Worm (Caenorhabditis elegans) whole organism, L4/young adult: ENCODE data around the gene F31B9.4.
A peak's percentile ranks its signal among the peaks of the same experiment; 100 is the strongest.

Experiments
- W03F9.2 ChIP-seq: fragments of 150-350 bp; optimal IDR thresholded peaks from 2 replicates; lab custom pipeline; 2014; ENCODE audit warnings: missing biosample characterization, missing genetic modification characterization
- dao-5 ChIP-seq: sonication (generic microtip); optimal IDR thresholded peaks from 2 replicates; lab custom pipeline; 2016; ENCODE audit warnings: missing genotype, missing genetic modification characterization, moderate library complexity, missing compliant biosample characterization
- him-1 ChIP-seq: sonication (generic microtip); optimal IDR thresholded peaks from 2 replicates; lab custom pipeline; 2016; ENCODE audit warnings: missing genotype, missing genetic modification reagents, missing genetic modification characterization, missing compliant biosample characterization

Gene F31B9.4

DNA sequence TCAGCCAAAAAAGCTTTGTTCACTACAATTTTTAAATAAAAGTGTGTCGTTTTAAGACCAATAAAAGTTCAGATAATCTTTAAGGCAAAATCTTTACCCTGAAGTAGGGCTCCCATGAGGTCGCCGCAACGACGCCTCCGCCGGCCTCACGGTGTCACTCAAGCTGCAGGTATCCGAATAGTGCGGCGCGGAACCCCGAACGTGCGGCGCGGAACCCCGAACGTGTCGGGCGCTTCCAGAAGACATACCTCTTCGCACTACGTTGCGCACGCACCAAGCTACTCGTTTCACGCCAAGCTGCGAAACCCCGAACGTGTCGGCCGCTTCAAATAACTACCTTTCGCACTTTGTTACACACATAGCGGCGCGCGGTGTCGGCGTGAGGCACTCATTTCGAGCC lies 4.1 kb downstream of the F31B9.4 start:
- TF ChIP-seq W03F9.2 (tag; lab: Kevin White, UChicago) (no peak), dao-5 (tag; lab: Kevin White, UChicago) (no peak), him-1 (tag; lab: Kevin White, UChicago) (no peak)

DNA sequence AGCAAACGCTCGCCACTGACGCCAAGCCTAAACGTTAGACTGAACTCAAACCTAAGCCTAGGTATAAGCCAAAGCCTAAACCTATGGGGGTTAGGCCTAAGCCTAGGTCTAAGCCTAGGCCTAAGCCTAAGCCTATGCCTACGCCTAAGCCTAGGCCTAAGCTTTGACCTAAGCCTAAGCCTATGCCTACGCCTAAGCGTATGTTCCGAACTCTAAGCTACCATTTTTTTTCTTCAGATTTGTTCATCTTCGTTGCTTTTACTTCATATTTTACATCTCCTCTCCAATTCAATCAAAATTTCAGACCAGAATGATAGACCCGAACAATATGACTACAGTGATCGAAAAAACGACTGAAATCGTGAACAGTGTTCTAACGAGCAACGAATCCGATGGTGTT lies 6.6 kb downstream of the F31B9.4 start, which contains the start of gene npr-33:
npr-33 (plus strand) TSS at position 301 of the 400 bp plus-strand sequence.
- TF ChIP-seq W03F9.2 (tag; lab: Kevin White, UChicago): no peak
- no peak for TF ChIP-seq dao-5 (tag; lab: Kevin White, UChicago)
- TF ChIP-seq him-1 (tag; lab: Kevin White, UChicago): no peak

DNA sequence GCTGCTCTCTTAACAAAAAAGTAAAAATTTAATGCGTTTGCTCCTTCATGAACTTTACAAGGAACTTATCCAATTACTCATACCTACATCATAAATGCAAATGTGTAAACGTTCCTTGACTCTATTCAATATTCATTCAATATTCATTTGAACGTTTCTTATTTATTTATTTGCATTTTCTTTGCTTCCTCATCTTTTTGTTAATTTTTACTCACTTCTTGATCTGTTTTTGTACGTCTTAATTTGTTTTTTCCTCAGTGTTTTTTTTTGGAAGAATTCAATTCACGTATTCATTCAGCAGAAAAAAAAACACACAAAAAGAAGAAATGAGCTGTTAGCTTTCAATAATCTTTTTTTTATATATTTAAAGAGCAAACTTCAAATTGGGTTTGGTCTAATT lies 14.1 kb downstream of the F31B9.4 start:
- TF ChIP-seq him-1 (tag; lab: Kevin White, UChicago) (no peak), W03F9.2 (tag; lab: Kevin White, UChicago) (no peak), dao-5 (tag; lab: Kevin White, UChicago) (no peak)

DNA sequence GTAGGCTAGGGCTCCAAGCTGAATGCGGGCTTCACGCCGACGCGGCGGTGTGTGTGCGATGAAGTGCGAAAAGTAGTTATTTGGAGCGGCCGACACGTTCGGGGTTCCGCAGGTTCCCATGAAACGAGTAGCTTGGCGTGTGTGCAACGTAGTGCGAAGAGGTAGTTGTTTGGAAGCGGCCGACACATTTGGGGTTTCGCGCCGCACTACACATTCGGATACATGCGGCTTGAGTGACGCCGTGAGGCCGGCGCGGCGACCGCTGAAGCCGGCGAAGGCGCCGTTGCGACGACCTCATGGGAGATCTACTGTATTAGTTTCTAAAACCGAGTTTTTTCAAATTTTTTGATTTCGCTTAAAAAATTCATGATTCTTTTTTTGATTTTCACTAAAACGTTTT lies 15.7 kb downstream of the F31B9.4 start:
- TF ChIP-seq him-1 (tag; lab: Kevin White, UChicago): no peak
- TF ChIP-seq W03F9.2 (tag; lab: Kevin White, UChicago): no peak
- no peak for TF ChIP-seq dao-5 (tag; lab: Kevin White, UChicago)

DNA sequence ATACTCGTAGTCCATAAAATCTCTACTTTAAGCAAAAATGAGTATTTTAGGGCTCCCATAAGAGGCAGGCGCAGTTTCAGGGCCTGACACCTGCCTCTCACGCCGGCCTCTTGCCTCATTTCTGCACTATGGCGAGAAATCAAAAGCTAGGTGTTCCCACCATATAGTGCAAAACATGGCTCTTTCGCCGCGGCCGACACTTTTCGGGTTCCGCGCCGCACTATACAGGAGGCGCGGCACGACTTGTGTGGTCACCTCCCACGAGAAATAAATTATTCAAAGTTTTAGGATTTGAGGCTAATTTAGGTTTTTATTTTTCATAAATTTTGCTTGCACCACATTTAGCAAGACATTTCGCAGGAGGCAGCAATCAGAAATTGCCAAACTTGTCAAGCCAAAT lies 24.4 kb downstream of the F31B9.4 start:
- TF ChIP-seq W03F9.2 (tag; lab: Kevin White, UChicago) (no peak), dao-5 (tag; lab: Kevin White, UChicago) (no peak), him-1 (tag; lab: Kevin White, UChicago) (no peak)

DNA sequence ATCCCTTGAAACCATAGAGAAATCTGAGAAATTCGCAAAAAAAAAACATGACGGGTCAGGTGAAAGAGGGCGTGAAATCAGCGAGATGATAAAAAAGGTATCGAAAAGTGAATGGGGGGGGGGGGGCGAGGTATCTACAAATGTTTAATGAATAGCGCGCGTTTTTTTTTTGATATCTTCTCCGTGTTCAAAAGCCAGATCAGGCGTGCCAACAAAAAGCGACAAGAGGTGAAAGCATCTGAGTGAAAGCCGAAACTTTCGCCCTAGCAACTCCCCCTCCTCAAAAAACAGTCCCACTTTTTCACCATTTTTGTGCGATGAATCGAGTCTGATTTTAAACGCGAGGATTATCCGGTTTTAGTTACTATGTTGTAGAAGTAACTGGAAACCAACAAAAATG lies 28.9 kb downstream of the F31B9.4 start:
- TF ChIP-seq dao-5 (tag; lab: Kevin White, UChicago): no peak
- TF ChIP-seq him-1 (tag; lab: Kevin White, UChicago): no peak
- TF ChIP-seq W03F9.2 (tag; lab: Kevin White, UChicago): no peak

DNA sequence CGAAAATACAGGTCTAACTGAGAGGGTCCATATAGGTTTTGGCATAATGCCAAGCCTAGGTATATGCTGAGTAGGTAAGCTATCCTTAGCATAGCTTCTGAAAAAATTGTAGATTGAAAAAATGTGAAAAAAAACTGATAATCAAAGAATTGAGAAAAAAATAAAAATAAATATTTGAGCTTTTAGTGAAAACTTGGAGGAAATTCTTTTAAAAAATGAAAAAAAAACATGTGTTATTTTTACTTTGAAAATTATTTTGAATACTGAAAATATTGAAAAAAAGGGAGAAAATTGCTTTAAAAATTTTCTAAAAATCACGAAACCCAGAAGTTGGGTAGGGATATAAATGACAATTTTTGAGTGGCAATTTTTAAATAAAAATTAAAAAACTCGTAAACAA lies 29.4 kb downstream of the F31B9.4 start, which contains the start of gene F53H4.3:
F53H4.3 (minus strand) TSS at position 101 of the 400 bp plus-strand sequence.
- no peak for TF ChIP-seq dao-5 (tag; lab: Kevin White, UChicago)
- no peak for TF ChIP-seq him-1 (tag; lab: Kevin White, UChicago)
- TF ChIP-seq W03F9.2 (tag; lab: Kevin White, UChicago): no peak

DNA sequence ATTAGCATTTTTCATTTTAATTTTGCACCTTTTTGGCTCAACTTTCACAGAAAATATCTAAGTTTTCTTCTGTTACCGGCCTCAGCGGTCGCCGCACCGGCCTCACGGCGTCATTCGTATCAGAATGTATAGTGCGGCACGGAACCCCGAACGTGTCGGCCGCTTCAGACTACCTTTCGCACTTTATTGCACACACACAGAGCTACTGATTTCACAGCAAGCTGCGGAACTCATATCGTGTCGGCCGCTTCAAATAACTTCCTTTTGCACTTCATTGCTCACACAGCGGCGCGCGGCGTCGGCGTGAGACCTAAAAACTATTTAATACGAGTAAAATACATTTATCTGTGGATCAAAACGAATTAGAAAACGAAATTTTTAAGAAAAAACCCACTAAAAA lies 32.4 kb downstream of the F31B9.4 start:
- TF ChIP-seq W03F9.2 (tag; lab: Kevin White, UChicago): no peak
- no peak for TF ChIP-seq dao-5 (tag; lab: Kevin White, UChicago)
- no peak for TF ChIP-seq him-1 (tag; lab: Kevin White, UChicago)

DNA sequence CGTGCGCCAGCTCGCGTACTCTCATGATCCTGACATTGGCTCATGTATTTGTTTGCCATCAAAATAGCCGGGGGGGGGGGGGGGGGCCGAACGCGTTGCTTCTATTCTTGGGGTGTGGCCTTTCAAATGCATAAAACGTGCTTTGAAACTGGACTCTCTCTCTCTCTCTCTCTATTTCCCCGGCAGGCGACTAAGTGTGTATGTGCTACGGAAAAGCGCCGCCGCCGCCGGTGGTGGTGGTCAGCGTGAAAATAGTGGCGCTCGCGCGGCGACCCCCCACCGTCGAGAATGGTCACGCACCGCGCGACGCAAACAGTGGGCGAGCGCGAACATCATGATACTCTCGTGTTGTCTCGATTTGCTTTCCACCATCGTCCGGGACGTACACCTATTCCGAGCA lies 35.9 kb downstream of the F31B9.4 start:
- TF ChIP-seq dao-5 (tag; lab: Kevin White, UChicago) (no peak), him-1 (tag; lab: Kevin White, UChicago) (no peak), W03F9.2 (tag; lab: Kevin White, UChicago) (no peak)

DNA sequence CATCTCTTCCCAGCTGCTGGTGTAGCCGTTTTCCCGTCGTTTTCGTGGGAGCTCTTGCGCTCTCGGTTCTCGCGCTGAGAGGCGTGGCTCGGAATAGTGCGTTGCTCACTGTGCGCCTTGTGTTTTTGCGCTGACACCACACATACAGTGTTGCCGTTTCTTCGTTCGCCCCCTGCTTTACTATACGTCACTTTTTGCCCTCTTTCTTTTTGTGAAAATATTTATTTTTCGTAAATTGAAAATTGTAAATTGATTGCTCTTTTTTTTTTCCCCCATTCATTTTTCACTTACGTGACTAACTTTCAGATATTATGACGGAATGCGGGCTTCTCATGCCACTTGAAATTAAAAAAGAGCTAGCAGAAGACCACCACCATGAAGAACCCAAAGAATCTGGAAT lies 38.1 kb downstream of the F31B9.4 start, which contains the start of gene gmeb-2:
gmeb-2 (plus strand) TSS at position 301 of the 400 bp plus-strand sequence.
- TF ChIP-seq W03F9.2 (tag; lab: Kevin White, UChicago) (no peak), him-1 (tag; lab: Kevin White, UChicago) (no peak), dao-5 (tag; lab: Kevin White, UChicago) (no peak)

DNA sequence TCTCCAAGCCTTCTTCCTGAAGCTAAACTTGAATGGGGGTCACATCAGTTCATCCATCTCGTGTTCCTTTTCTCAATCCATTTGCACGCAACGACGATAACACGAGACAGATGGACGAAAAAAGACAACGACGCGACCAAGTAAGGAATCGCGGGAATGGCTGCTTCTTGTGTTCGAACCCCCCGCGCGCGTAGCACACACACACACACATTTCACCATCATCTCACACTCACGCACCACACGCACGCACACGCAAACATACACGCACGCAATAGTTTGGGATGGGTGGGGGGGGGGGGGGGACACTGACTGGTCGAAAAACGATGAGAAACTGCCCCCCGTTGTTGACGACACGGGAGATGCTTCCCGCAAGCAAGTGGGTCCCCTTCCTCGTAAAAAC lies 40.0 kb downstream of the F31B9.4 start:
- TF ChIP-seq dao-5 (tag; lab: Kevin White, UChicago) (no peak), W03F9.2 (tag; lab: Kevin White, UChicago) (no peak), him-1 (tag; lab: Kevin White, UChicago) (no peak)

DNA sequence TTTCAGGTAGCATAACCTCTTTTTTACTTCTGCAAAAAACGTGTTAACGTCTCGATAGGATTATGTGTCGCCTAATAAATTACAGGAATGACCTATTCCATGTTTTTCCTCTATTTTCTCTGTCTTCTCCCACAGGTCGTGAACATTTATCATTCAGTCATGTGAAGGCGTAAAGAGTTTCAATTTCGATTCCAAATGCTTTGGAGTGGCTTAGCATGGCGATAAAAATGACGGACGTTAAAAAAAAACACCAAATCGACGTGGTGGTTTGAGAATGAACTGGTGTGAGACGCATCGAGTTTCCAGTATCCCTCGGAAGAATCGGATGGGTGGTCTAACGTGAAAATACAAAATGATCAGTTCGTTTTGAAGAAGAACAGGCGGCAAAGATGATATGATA lies 47.3 kb downstream of the F31B9.4 start:
- TF ChIP-seq W03F9.2 (tag; lab: Kevin White, UChicago) (no peak), him-1 (tag; lab: Kevin White, UChicago) (no peak), dao-5 (tag; lab: Kevin White, UChicago) (no peak)

DNA sequence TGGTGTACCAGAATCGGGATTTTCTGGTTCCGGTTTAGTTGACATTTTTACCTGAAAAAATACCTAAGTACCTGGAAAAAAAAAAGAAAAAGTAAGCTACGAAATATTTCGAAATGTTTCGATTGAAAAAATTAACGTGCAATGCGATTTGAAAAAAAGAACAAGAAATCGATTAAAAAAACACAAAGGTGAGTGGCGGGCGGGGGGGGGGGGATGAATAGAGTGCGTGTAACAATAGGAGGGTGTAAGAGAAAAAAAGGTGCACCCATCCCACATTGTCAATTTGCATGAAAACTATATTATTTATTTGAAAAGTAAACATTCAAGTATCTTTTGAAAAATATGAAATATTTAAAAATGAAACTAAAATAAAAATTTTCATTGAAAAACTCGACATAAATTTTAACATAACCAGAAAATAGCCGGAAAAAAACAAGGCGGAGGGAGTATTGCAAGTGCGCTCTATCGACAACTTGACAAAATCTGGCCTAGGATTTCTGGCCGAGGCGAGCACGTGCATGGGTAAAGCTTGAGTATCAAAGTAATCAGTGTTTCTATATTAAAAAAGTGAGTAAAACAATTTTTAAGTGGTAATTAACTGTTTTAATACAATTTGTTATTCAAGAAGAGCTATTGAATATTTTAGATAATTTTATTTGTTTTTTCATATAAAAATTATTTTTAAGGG lies 50.9 kb downstream of the F31B9.4 start, which contains the start of the genes csb-1 and F53H4.4:
csb-1 (minus strand) TSS at position 51 of the 688 bp plus-strand sequence.
F53H4.4 (plus strand) TSS at position 520 of the 688 bp plus-strand sequence.
- TF ChIP-seq W03F9.2 (tag; lab: Kevin White, UChicago) (peak; percentile 76), dao-5 (tag; lab: Kevin White, UChicago) (no peak)
